Worm (Caenorhabditis elegans): ENCODE measurements around the gene F31F7.2.

The F31F7.2 gene

DNA sequence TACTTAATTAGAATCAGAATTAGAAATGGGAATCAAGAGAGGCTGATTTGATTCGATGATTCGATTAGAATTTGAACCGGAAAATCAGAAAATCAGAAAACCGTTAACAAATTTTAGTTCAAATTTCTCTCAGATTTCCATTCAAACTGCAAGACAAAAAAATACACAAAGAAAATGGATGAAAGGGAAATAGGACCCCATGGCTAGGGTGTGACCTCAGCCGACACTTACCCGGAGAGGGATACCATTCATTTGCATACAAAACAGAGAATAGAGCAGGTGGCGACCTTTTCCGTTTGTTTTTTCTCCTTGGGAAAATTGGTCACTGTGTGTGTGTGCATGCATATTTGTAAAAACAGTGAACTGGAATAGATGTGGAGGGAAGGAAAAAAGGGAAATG is 36.7 kb upstream of the F31F7.2 start:
- TF ChIP-seq ceh-8 (GFP tag; optimal IDR thresholded peaks at IDR 0.05): no peak
- TF ChIP-seq nhr-85 (tag): peak; percentile 72
- TF ChIP-seq blmp-1 (tag; optimal IDR thresholded peaks at IDR 0.05): peak; percentile 47
- TF ChIP-seq lin-14 (GFP tag; optimal IDR thresholded peaks at IDR 0.05): peak; percentile 3
- no peak for TF ChIP-seq hlh-17 (GFP tag; optimal IDR thresholded peaks at IDR 0.05; ENCODE audit: borderline replicate concordance)

ce11 chrV:6234876-6235275 is 35.8 kb upstream of the F31F7.2 start, which contains the start of gene K08B12.3:
K08B12.3 (plus strand) TSS chrV:6235176.
- TF ChIP-seq rnt-1 (tag; optimal IDR thresholded peaks at IDR 0.05) (no peak), snu-23 (GFP tag; optimal IDR thresholded peaks at IDR 0.05) (peak; percentile 23), grh-1 (GFP tag; IDR thresholded peaks at IDR 0.05) (no peak), hpl-2 (GFP tag; optimal IDR thresholded peaks at IDR 0.05) (no peak), swsn-7 (tag; optimal IDR thresholded peaks at IDR 0.05) (no peak), aha-1 (tag; optimal IDR thresholded peaks at IDR 0.05) (no peak), C16A3.4 (tag; optimal IDR thresholded peaks at IDR 0.05) (peak; percentile 3), pag-3 (tag; optimal IDR thresholded peaks at IDR 0.05; ENCODE audit: borderline replicate concordance, insufficient read depth) (no peak), fkh-4 (tag; optimal IDR thresholded peaks at IDR 0.05; ENCODE audit: borderline replicate concordance) (no peak), dpl-1 (GFP tag; optimal IDR thresholded peaks at IDR 0.05) (peak in 1 of 3 experiments; percentile 13), lir-3 (tag; optimal IDR thresholded peaks at IDR 0.05; ENCODE audit: poor library complexity) (no peak), fkh-8 (tag; optimal IDR thresholded peaks at IDR 0.05) (no peak), F16B12.6 (tag; optimal IDR thresholded peaks at IDR 0.05) (no peak), lsy-2 (tag; optimal IDR thresholded peaks at IDR 0.05) (peak in 1 of 2 experiments; percentile 11), blmp-1 (tag; optimal IDR thresholded peaks at IDR 0.05) (peak; percentile 19), ztf-4 (tag; optimal IDR thresholded peaks at IDR 0.05) (no peak), fos-1 (tag; optimal IDR thresholded peaks at IDR 0.05) (no peak), egl-27 (tag; optimal IDR thresholded peaks at IDR 0.05) (no peak), ets-5 (GFP tag; IDR thresholded peaks at IDR 0.05) (no peak), ces-1 (GFP tag; optimal IDR thresholded peaks at IDR 0.05) (no peak), egl-13 (tag; optimal IDR thresholded peaks at IDR 0.05) (no peak), unc-86 (tag; optimal IDR thresholded peaks at IDR 0.05) (no peak), jun-1 (tag; optimal IDR thresholded peaks at IDR 0.05) (no peak), nhr-237 (tag; optimal IDR thresholded peaks at IDR 0.05) (no peak), nhr-90 (tag; optimal IDR thresholded peaks at IDR 0.05; ENCODE audit: poor library complexity) (no peak), nhr-71 (tag; optimal IDR thresholded peaks at IDR 0.05) (no peak), lin-35 (GFP tag; optimal IDR thresholded peaks at IDR 0.05) (peak in 1 of 2 experiments; percentile 26), ceh-82 (tag; optimal IDR thresholded peaks at IDR 0.05) (no peak), zag-1 (tag; optimal IDR thresholded peaks at IDR 0.05) (no peak)

- TF ChIP-seq nhr-20 (tag; optimal IDR thresholded peaks at IDR 0.05) (peak; percentile 73), blmp-1 (tag; optimal IDR thresholded peaks at IDR 0.05) (peak; percentile 70), nhr-28 (tag; optimal IDR thresholded peaks at IDR 0.05) (no peak), nhr-19 (GFP tag; conservative IDR thresholded peaks at IDR 0.05) (peak; percentile 16; the same call in 1 of the 2 replicates), ceh-88 (GFP tag; IDR thresholded peaks at IDR 0.05) (no peak), ets-5 (GFP tag; IDR thresholded peaks at IDR 0.05) (no peak), mdl-1 (tag; optimal IDR thresholded peaks at IDR 0.05) (peak in 1 of 2 experiments; percentile 30), tlp-1 (tag; optimal IDR thresholded peaks at IDR 0.05) (no peak), elt-3 (tag; optimal IDR thresholded peaks at IDR 0.05) (peak in 4 of 6 experiments; percentile 40 to 79 (median 62)), nhr-47 (tag; optimal IDR thresholded peaks at IDR 0.05) (peak; percentile 3), grh-1 (GFP tag; IDR thresholded peaks at IDR 0.05) (0 out of 2 replicates have a peak, but pooled peaks have one; percentile 23), tbx-2 (tag; optimal IDR thresholded peaks at IDR 0.05) (peak; percentile 56), snu-23 (GFP tag; optimal IDR thresholded peaks at IDR 0.05) (peak; percentile 35), lsy-2 (tag; optimal IDR thresholded peaks at IDR 0.05) (peak in 1 of 2 experiments; percentile 7), nhr-71 (tag; optimal IDR thresholded peaks at IDR 0.05) (peak; percentile 53), C16A3.4 (tag; optimal IDR thresholded peaks at IDR 0.05) (peak; percentile 11), lin-14 (GFP tag; optimal IDR thresholded peaks at IDR 0.05) (peak; percentile 57), nhr-85 (tag) (peak; percentile 91), lin-35 (GFP tag; optimal IDR thresholded peaks at IDR 0.05) (peak in 1 of 2 experiments; percentile 20), nhr-84 (tag; optimal IDR thresholded peaks at IDR 0.05) (no peak)
Measured at ce11 chrV:6238347-6238746, 32.3 kb upstream of the F31F7.2 start.

All from whole organism, L1 larva.